Worm (Caenorhabditis elegans): Measurements from ENCODE around the gene R11H6.5.

- TF ChIP-seq Y75B8A.6 (GFP tag; IDR thresholded peaks at IDR 0.05) = no peak
- TF ChIP-seq lin-38 (GFP tag; IDR thresholded peaks at IDR 0.05) = no peak
- TF ChIP-seq unc-62 (GFP tag; optimal IDR thresholded peaks at IDR 0.05 in 1 of 2) = no peak
- no peak for TF ChIP-seq unc-62 (tag; optimal IDR thresholded peaks at IDR 0.05)
- no peak for TF ChIP-seq ama-1 (optimal IDR thresholded peaks at IDR 0.05)
- no peak for TF ChIP-seq tra-1 (GFP tag; IDR thresholded peaks at IDR 0.05)
- TF ChIP-seq daf-16 (GFP tag; optimal IDR thresholded peaks at IDR 0.05) = no peak
- no peak for TF ChIP-seq daf-16 (tag; optimal IDR thresholded peaks at IDR 0.05)
- TF ChIP-seq mdl-1 (tag; optimal IDR thresholded peaks at IDR 0.05) = no peak
- TF ChIP-seq spr-3 (GFP tag; optimal IDR thresholded peaks at IDR 0.05) = no peak
- TF ChIP-seq mes-2 (tag; optimal IDR thresholded peaks at IDR 0.05; ENCODE audit: poor library complexity, severe bottlenecking) = no peak
- TF ChIP-seq dve-1 (tag; optimal IDR thresholded peaks at IDR 0.05; ENCODE audit: insufficient read depth) = no peak
- no peak for TF ChIP-seq ztf-7 (tag; optimal IDR thresholded peaks at IDR 0.05)
- no peak for TF ChIP-seq fos-1 (tag; optimal IDR thresholded peaks at IDR 0.05)
- no peak for TF ChIP-seq nhr-77 (tag; optimal IDR thresholded peaks at IDR 0.05)
- TF ChIP-seq nhr-76 (tag; optimal IDR thresholded peaks at IDR 0.05) = no peak
Observed at ce11 chrV:14638075-14638474, 26.1 kb upstream of the R11H6.5 start.

Data from whole organism, L4 larva.